Fruit fly (Drosophila melanogaster) whole organism, embryonic: ENCODE results near the gene CG43675.

Experiments
- Ada2b ChIP-seq: fragments of 200-800 bp; sonication (Bioruptor generic); IDR thresholded peaks from 2 replicates; pipeline ENCODE4 v1.3.6; 2022; ENCODE audit warnings: missing biosample characterization, missing genetic modification characterization
- Bdp1 ChIP-seq: fragments of 200-800 bp; sonication (Bioruptor generic); optimal IDR thresholded peaks from 3 replicates; lab custom pipeline; 2016; ENCODE audit warnings: missing biosample characterization, missing genetic modification characterization
- BtbVII ChIP-seq: fragments of 200-800 bp; sonication (Bioruptor generic); optimal IDR thresholded peaks from 3 replicates; lab custom pipeline; 2017; ENCODE audit warnings: missing biosample characterization, mild to moderate bottlenecking, missing genetic modification characterization
- CG10321 ChIP-seq: fragments of 200-800 bp; sonication (Bioruptor generic); IDR thresholded peaks from 2 replicates; pipeline ENCODE4 v1.3.6; 2022; ENCODE audit warnings: missing biosample characterization, missing genetic modification characterization
- CG10366 ChIP-seq: fragments of 200-800 bp; sonication (Bioruptor generic); IDR thresholded peaks from 2 replicates; pipeline ENCODE4 v1.3.6; 2022; ENCODE audit warnings: missing biosample characterization, missing genetic modification characterization
- CG10654 ChIP-seq: fragments of 200-800 bp; sonication (Bioruptor generic); optimal IDR thresholded peaks from 2 replicates; lab custom pipeline; 2016; ENCODE audit warnings: missing biosample characterization, missing genetic modification characterization
- CG11398 ChIP-seq: fragments of 200-800 bp; sonication (Bioruptor generic); optimal IDR thresholded peaks from 2 replicates; lab custom pipeline; 2016; ENCODE audit warnings: missing biosample characterization, missing genetic modification characterization
- CG12236 ChIP-seq: fragments of 200-800 bp; sonication (Bioruptor generic); optimal IDR thresholded peaks from 2 replicates; lab custom pipeline; 2016; ENCODE audit warnings: missing biosample characterization, missing genetic modification characterization
- CG12659 ChIP-seq: fragments of 200-800 bp; sonication (Bioruptor generic); optimal IDR thresholded peaks from 3 replicates; lab custom pipeline; 2017; ENCODE audit warnings: mild to moderate bottlenecking, missing biosample characterization, missing genetic modification reagents, missing genetic modification characterization
- CG13296 ChIP-seq: fragments of 200-800 bp; sonication (Bioruptor generic); optimal IDR thresholded peaks from 3 replicates; lab custom pipeline; 2018; ENCODE audit warnings: missing biosample characterization, mild to moderate bottlenecking, missing genetic modification characterization
- CG14965 ChIP-seq: fragments of 200-800 bp; sonication (Bioruptor generic); optimal IDR thresholded peaks from 2 replicates; lab custom pipeline; 2016; ENCODE audit warnings: missing biosample characterization, missing genetic modification characterization, borderline replicate concordance
- CG15479 ChIP-seq: fragments of 200-800 bp; sonication (Bioruptor generic); optimal IDR thresholded peaks from 3 replicates; lab custom pipeline; 2019; ENCODE audit warnings: missing biosample characterization, mild to moderate bottlenecking, missing genetic modification characterization, moderate library complexity
- CG15696 ChIP-seq: fragments of 200-800 bp; sonication (Bioruptor generic); optimal IDR thresholded peaks from 2 replicates; lab custom pipeline; 2019; ENCODE audit warnings: missing biosample characterization, mild to moderate bottlenecking, missing genetic modification characterization, moderate library complexity
- CG17802 ChIP-seq: fragments of 200-800 bp; sonication (Bioruptor generic); optimal IDR thresholded peaks from 2 replicates; lab custom pipeline; 2018; ENCODE audit warnings: missing biosample characterization, mild to moderate bottlenecking, missing genetic modification characterization, moderate library complexity
- CG2120 ChIP-seq: fragments of 200-800 bp; sonication (Bioruptor generic); optimal IDR thresholded peaks from 3 replicates; lab custom pipeline; 2016; ENCODE audit warnings: missing biosample characterization, missing genetic modification characterization
- CG31441 ChIP-seq: fragments of 200-800 bp; sonication (Bioruptor generic); IDR thresholded peaks from 2 replicates; pipeline ENCODE4 v1.3.6; 2022; ENCODE audit warnings: missing biosample characterization, missing genetic modification characterization
- CG32772 ChIP-seq: fragments of 200-800 bp; sonication (Bioruptor generic); IDR thresholded peaks from 2 replicates; pipeline ENCODE4 v1.3.6; 2022; ENCODE audit warnings: missing biosample characterization, missing genetic modification characterization
- CG3407 ChIP-seq: fragments of 200-800 bp; sonication (Bioruptor generic); optimal IDR thresholded peaks from 2 replicates; lab custom pipeline; 2018; ENCODE audit warnings: missing biosample characterization, mild to moderate bottlenecking, missing genetic modification characterization
- CG3847 ChIP-seq: fragments of 200-800 bp; sonication (Bioruptor generic); IDR thresholded peaks from 2 replicates; pipeline ENCODE4 v1.3.6; 2022; ENCODE audit warnings: missing biosample characterization, missing genetic modification characterization
- CG6854 ChIP-seq: fragments of 200-800 bp; sonication (Bioruptor generic); optimal IDR thresholded peaks from 3 replicates; lab custom pipeline; 2017; ENCODE audit warnings: missing biosample characterization, mild to moderate bottlenecking, missing genetic modification characterization
- CG7786 ChIP-seq: fragments of 200-800 bp; sonication (Bioruptor generic); optimal IDR thresholded peaks from 2 replicates; lab custom pipeline; 2016; ENCODE audit warnings: missing biosample characterization, missing genetic modification characterization
- CG7839 ChIP-seq: fragments of 200-800 bp; sonication (Bioruptor generic); optimal IDR thresholded peaks from 3 replicates; lab custom pipeline; 2018; ENCODE audit warnings: missing biosample characterization, mild to moderate bottlenecking, missing genetic modification characterization, moderate library complexity
- CG8290 ChIP-seq, 3 experiments: fragments of 200-800 bp; sonication (Bioruptor generic); optimal IDR thresholded peaks; 2 replicates each; lab custom pipeline; 2016 to 2019; ENCODE audit warnings: missing biosample characterization in 3 of 3, missing genetic modification characterization in 3 of 3, mild to moderate bottlenecking in 2 of 3, moderate library complexity in 1 of 3
- Gsc ChIP-seq: fragments of 200-800 bp; sonication (Bioruptor generic); IDR thresholded peaks from 2 replicates; pipeline ENCODE4 v1.3.6; 2022; ENCODE audit warnings: missing biosample characterization, missing genetic modification characterization
- H2.0 ChIP-seq: fragments of 200-800 bp; sonication (Bioruptor generic); IDR thresholded peaks from 2 replicates; pipeline ENCODE4 v1.3.6; 2022; ENCODE audit warnings: missing biosample characterization, missing genetic modification characterization
- Lhr ChIP-seq: fragments of 200-800 bp; sonication (Bioruptor generic); optimal IDR thresholded peaks from 3 replicates; lab custom pipeline; 2017; ENCODE audit warnings: mild to moderate bottlenecking, missing biosample characterization, missing genetic modification reagents, missing genetic modification characterization
- MTF-1 ChIP-seq: fragments of 200-800 bp; sonication (Bioruptor generic); optimal IDR thresholded peaks from 2 replicates; lab custom pipeline; 2018; ENCODE audit warnings: missing biosample characterization, mild to moderate bottlenecking, missing genetic modification characterization, borderline replicate concordance
- Pdp1 ChIP-seq, 2 experiments: fragments of 200-800 bp; sonication (Bioruptor generic); optimal IDR thresholded peaks; 3 replicates each; lab custom pipeline; 2016; ENCODE audit warnings: missing biosample characterization in 2 of 2, missing genetic modification characterization in 2 of 2, mild to moderate bottlenecking in 1 of 2, moderate library complexity in 1 of 2
- Rx ChIP-seq: fragments of 200-800 bp; sonication (Bioruptor generic); IDR thresholded peaks from 2 replicates; pipeline ENCODE4 v1.3.6; 2022; ENCODE audit warnings: missing biosample characterization, missing genetic modification characterization
- bab2 ChIP-seq: fragments of 200-800 bp; sonication (Bioruptor generic); optimal IDR thresholded peaks from 2 replicates; lab custom pipeline; 2016; ENCODE audit warnings: missing biosample characterization, missing genetic modification characterization
- bigmax ChIP-seq: fragments of 200-800 bp; sonication (Bioruptor generic); optimal IDR thresholded peaks from 2 replicates; lab custom pipeline; 2018; ENCODE audit warnings: missing biosample characterization, mild to moderate bottlenecking, missing genetic modification characterization
- chif ChIP-seq, 2 experiments: fragments of 200-800 bp; sonication (Bioruptor generic); optimal IDR thresholded peaks; 3 replicates each; lab custom pipeline; 2016; ENCODE audit warnings: missing biosample characterization in 2 of 2, missing genetic modification characterization in 2 of 2
- crp ChIP-seq, 2 experiments: fragments of 200-800 bp; sonication (Bioruptor generic); optimal IDR thresholded peaks; 2 replicates in 1 of 2; 3 replicates in 1 of 2; lab custom pipeline; 2017; ENCODE audit warnings: missing biosample characterization in 2 of 2, missing genetic modification characterization in 2 of 2, mild to moderate bottlenecking in 1 of 2, moderate library complexity in 1 of 2
- dmrt11E ChIP-seq: fragments of 200-800 bp; sonication (Bioruptor generic); optimal IDR thresholded peaks from 3 replicates; lab custom pipeline; 2018; ENCODE audit warnings: missing biosample characterization, mild to moderate bottlenecking, missing genetic modification characterization, moderate library complexity
- fru ChIP-seq: fragments of >200 bp; optimal IDR thresholded peaks from 2 replicates; lab custom pipeline; 2017
- ftz-f1 ChIP-seq: fragments of 200-800 bp; sonication (Bioruptor generic); optimal IDR thresholded peaks from 2 replicates; lab custom pipeline; 2016; ENCODE audit warnings: missing biosample characterization, missing genetic modification characterization
- fu2 ChIP-seq: fragments of 200-800 bp; sonication (Bioruptor generic); optimal IDR thresholded peaks from 2 replicates; lab custom pipeline; 2016; ENCODE audit warnings: missing biosample characterization, missing genetic modification characterization
- gcm2 ChIP-seq: fragments of 200-800 bp; sonication (Bioruptor generic); optimal IDR thresholded peaks from 2 replicates; lab custom pipeline; 2016; ENCODE audit warnings: missing biosample characterization, missing genetic modification characterization
- gt ChIP-seq: fragments of 200-800 bp; sonication (Bioruptor generic); IDR thresholded peaks from 2 replicates; pipeline ENCODE4 v1.3.6; 2022; ENCODE audit warnings: missing biosample characterization, missing genetic modification characterization
- nom ChIP-seq: fragments of 200-800 bp; sonication (Bioruptor generic); optimal IDR thresholded peaks from 2 replicates; lab custom pipeline; 2017; ENCODE audit warnings: missing biosample characterization, missing genetic modification characterization, mild to moderate bottlenecking, moderate library complexity, missing genetic modification reagents
- p53 ChIP-seq: fragments of 200-800 bp; sonication (Bioruptor generic); optimal IDR thresholded peaks from 2 replicates; lab custom pipeline; 2016; ENCODE audit warnings: missing biosample characterization, missing genetic modification characterization
- sc ChIP-seq, 3 experiments: fragments of >200 bp in 2 of 3; fragments of 200-800 bp in 1 of 3; sonication (Bioruptor generic) in 1 of 3; optimal IDR thresholded peaks; 2 replicates in 2 of 3; 3 replicates in 1 of 3; lab custom pipeline; 2017; ENCODE audit warnings: mild to moderate bottlenecking in 1 of 3, missing biosample characterization in 1 of 3, missing genetic modification characterization in 1 of 3, missing genetic modification reagents in 1 of 3
- sd ChIP-seq: fragments of 200-800 bp; sonication (Bioruptor generic); optimal IDR thresholded peaks from 3 replicates; lab custom pipeline; 2018; ENCODE audit warnings: missing biosample characterization, mild to moderate bottlenecking, missing genetic modification characterization, moderate library complexity
- slbo ChIP-seq: fragments of 200-800 bp; sonication (Bioruptor generic); IDR thresholded peaks from 2 replicates; pipeline ENCODE4 v1.3.6; 2022; ENCODE audit warnings: missing biosample characterization, missing genetic modification characterization
- tna ChIP-seq: fragments of 200-800 bp; sonication (Bioruptor generic); IDR thresholded peaks from 2 replicates; pipeline ENCODE4 v1.3.6; 2022; ENCODE audit warnings: missing biosample characterization, missing genetic modification characterization; ENCODE audit not compliant: partially characterized antibody
- tx ChIP-seq: fragments of 200-800 bp; sonication (Bioruptor generic); optimal IDR thresholded peaks from 2 replicates; lab custom pipeline; 2016; ENCODE audit warnings: missing biosample characterization, missing genetic modification characterization
- zen ChIP-seq: fragments of 200-800 bp; sonication (Bioruptor generic); optimal IDR thresholded peaks from 3 replicates; lab custom pipeline; 2018; ENCODE audit warnings: missing biosample characterization, mild to moderate bottlenecking, missing genetic modification characterization, moderate library complexity

Gene CG43675

DNA sequence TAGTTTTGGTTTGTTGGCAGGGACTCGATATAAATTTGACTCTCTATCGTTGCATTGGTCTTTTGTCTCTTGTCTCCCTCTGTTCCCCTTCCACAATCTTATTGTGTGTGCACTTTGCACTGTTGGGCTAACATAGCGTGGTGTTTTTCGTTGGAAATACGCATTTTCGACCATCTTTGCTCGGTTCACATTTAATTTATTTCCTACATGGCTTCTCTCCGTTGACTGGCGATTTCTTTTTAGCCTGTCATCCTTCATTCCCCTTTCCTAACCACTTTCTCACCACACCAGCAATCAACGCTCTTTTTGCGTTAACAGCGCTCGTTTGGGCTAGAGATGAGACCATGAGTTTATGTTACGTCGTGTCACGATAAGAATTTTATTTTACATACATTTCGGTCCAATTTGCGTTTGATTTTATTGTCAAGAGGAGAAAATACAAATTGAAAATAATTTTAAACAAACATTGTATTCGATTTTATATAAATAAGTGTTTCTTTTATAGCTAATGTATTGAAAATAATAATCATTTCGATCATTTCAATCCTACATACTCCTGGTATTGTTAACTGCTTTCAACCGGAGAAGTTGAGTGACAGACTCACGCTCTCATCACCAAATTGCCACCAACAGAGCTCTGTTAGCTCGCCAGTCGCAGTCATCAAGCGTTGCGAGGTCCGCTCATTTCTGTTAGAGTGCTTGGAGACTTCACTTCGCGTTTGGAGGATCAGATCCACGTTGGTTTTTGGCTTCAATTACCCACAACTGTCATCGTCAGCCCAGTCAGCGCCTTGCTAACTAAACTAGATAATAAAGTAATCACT, 13.9 kb upstream of the CG43675 start (continued):
- TF ChIP-seq CG15696 (tag; lab: Kevin White, UChicago) (peak; percentile 72), Rx (GFP tag; lab: Robert Waterston, UW) (no peak), CG3407 (GFP tag; lab: Kevin White, UChicago) (peak; percentile 68), CG7786 (peak; percentile 22), chif (GFP tag; optimal IDR thresholded peaks at IDR 0.05; lab: Kevin White, UChicago) (peak; percentile 15 to 63), slbo (GFP tag; lab: Robert Waterston, UW) (peak; percentile 78), Bdp1 (GFP tag; lab: Kevin White, UChicago) (peak; percentile 30), Gsc (no peak), bab2 (GFP tag; lab: Kevin White, UChicago) (peak; percentile 31), CG12659 (peak; percentile 78), CG10321 (no peak), sc (optimal IDR thresholded peaks at IDR 0.05; lab: Kevin White, UChicago) (no peak), sc (GFP tag; optimal IDR thresholded peaks at IDR 0.05; lab: Kevin White, UChicago) (peak; percentile 46), CG32772 (GFP tag; lab: Robert Waterston, UW) (0 out of 2 replicates have a peak, but pooled peaks have one; percentile 36), Pdp1 (GFP tag; optimal IDR thresholded peaks at IDR 0.05; lab: Kevin White, UChicago) (peak; percentile 45), crp (GFP tag; optimal IDR thresholded peaks at IDR 0.05; lab: Kevin White, UChicago) (peak in 1 of 2 experiments; percentile 16), Ada2b (peak; percentile 60), CG31441 (GFP tag; lab: Robert Waterston, UW) (peak; percentile 77), fu2 (peak; percentile 7), p53 (GFP tag; lab: Kevin White, UChicago) (no peak), ftz-f1 (GFP tag; lab: Kevin White, UChicago) (no peak), CG7839 (tag; lab: Kevin White, UChicago) (peak; percentile 85), fru (lab: Kevin White, UChicago) (no peak), CG11398 (GFP tag; lab: Kevin White, UChicago) (no peak), tna (peak; percentile 68), MTF-1 (GFP tag; lab: Kevin White, UChicago) (peak; percentile 79), gcm2 (GFP tag; lab: Kevin White, UChicago) (peak; percentile 7), tx (GFP tag; lab: Kevin White, UChicago) (peak; percentile 20), CG6854 (GFP tag; lab: Kevin White, UChicago) (peak; percentile 81), zen (tag; lab: Kevin White, UChicago) (peak; percentile 69), sd (tag; lab: Kevin White, UChicago) (peak; percentile 66), CG2120 (GFP tag; lab: Kevin White, UChicago) (peak; percentile 88), CG8290 (GFP tag; optimal IDR thresholded peaks at IDR 0.05; lab: Kevin White, UChicago) (peak; percentile 51), CG8290 (tag; optimal IDR thresholded peaks at IDR 0.05; lab: Kevin White, UChicago) (peak; percentile 78 to 79), CG10654 (GFP tag; lab: Kevin White, UChicago) (peak; percentile 22), CG12236 (GFP tag; lab: Kevin White, UChicago) (peak; percentile 46), CG3847 (peak; percentile 73), BtbVII (peak; percentile 86), CG10366 (GFP tag; lab: Robert Waterston, UW) (peak; percentile 57; the same call in 1 of the 2 replicates), CG13296 (GFP tag; lab: Kevin White, UChicago) (peak; percentile 90), bigmax (no peak), gt (GFP tag; lab: Robert Waterston, UW) (no peak), CG14965 (no peak), nom (GFP tag; lab: Kevin White, UChicago) (peak; percentile 79), CG17802 (tag; lab: Kevin White, UChicago) (no peak), dmrt11E (tag; lab: Kevin White, UChicago) (peak; percentile 61), Lhr (GFP tag; lab: Kevin White, UChicago) (peak; percentile 42), CG15479 (GFP tag; lab: Kevin White, UChicago) (no peak), H2.0 (GFP tag; lab: Robert Waterston, UW) (peak; percentile 29; the same call in 1 of the 2 replicates)
